Fruit fly (Drosophila melanogaster) whole organism, adult: Measurements from ENCODE around the gene Ufl1.
A peak's percentile ranks its signal among the peaks of the same experiment; 100 is the strongest.

Experiments used
- CG12768 ChIP-seq: fragments of 200-800 bp; sonication (Bioruptor generic); optimal IDR thresholded peaks from 2 replicates; lab custom pipeline; 2017; ENCODE audit warnings: missing biosample characterization, missing genetic modification characterization, mild to moderate bottlenecking, moderate library complexity, missing genetic modification reagents
- CG1620 ChIP-seq: fragments of 200-800 bp; sonication (Bioruptor generic); optimal IDR thresholded peaks from 2 replicates; lab custom pipeline; 2016; ENCODE audit warnings: missing biosample characterization, missing genetic modification characterization
- CG33017 ChIP-seq: fragments of 200-800 bp; sonication (Bioruptor generic); optimal IDR thresholded peaks from 2 replicates; lab custom pipeline; 2018; ENCODE audit warnings: missing biosample characterization, mild to moderate bottlenecking, missing genetic modification characterization, moderate library complexity
- CG5204 ChIP-seq: fragments of 200-800 bp; sonication (Bioruptor generic); optimal IDR thresholded peaks from 2 replicates; lab custom pipeline; 2016; ENCODE audit warnings: missing biosample characterization, missing genetic modification characterization
- Clk ChIP-seq: fragments of 200-800 bp; sonication (Bioruptor generic); optimal IDR thresholded peaks from 2 replicates; lab custom pipeline; 2017; ENCODE audit warnings: missing biosample characterization, missing genetic modification characterization
- Hr96 ChIP-seq: fragments of 200-800 bp; sonication (Bioruptor generic); optimal IDR thresholded peaks from 2 replicates; lab custom pipeline; 2016; ENCODE audit warnings: missing biosample characterization, missing genetic modification characterization
- bab1 ChIP-seq: fragments of 200-800 bp; sonication (Bioruptor generic); optimal IDR thresholded peaks from 3 replicates; lab custom pipeline; 2019; ENCODE audit warnings: missing biosample characterization, mild to moderate bottlenecking, missing genetic modification characterization, moderate library complexity
- cic ChIP-seq: fragments of 200-800 bp; sonication (Bioruptor generic); optimal IDR thresholded peaks from 2 replicates; lab custom pipeline; 2017; ENCODE audit warnings: missing biosample characterization, mild to moderate bottlenecking, missing genetic modification characterization, moderate library complexity
- kay ChIP-seq: fragments of 200-800 bp; sonication (Bioruptor generic); peaks from one replicate; lab custom pipeline; 2016; ENCODE audit warnings: missing biosample characterization, missing genetic modification characterization, borderline replicate concordance
- ovo ChIP-seq: fragments of 200-800 bp; sonication (Bioruptor generic); optimal IDR thresholded peaks from 2 replicates; lab custom pipeline; 2016; ENCODE audit warnings: missing biosample characterization, missing genetic modification characterization
- pad ChIP-seq: fragments of 200-800 bp; sonication (Bioruptor generic); optimal IDR thresholded peaks from 3 replicates; lab custom pipeline; 2017; ENCODE audit warnings: missing biosample characterization, missing genetic modification characterization, mild to moderate bottlenecking, moderate library complexity, missing genetic modification reagents
- tj ChIP-seq: fragments of 200-800 bp; sonication (Bioruptor generic); optimal IDR thresholded peaks from 3 replicates; lab custom pipeline; 2017; ENCODE audit warnings: missing biosample characterization, mild to moderate bottlenecking, missing genetic modification characterization, moderate library complexity

DNA sequence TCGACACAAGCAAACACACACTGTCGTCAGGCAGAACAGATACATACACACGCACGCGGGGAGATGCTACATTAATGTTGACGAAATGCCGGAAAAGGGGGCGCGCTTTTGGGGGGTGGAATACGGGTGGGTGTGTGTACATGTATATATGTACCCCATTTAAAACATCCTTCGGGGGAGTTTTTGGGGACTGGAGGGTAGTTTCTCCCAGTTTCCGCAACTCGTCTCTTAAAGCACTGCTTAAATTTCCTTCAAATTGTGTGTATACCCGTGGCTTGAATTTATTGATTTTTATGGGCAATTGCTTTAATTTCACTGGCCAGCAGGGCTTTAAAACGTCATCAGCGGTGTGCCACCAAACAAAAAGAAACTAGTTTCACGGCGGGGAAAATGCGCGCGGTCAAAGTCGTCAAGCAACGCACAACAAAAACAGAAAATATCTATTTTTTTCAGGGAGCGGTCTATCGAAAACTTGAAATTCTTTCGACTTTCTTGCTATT is 48.9 kb upstream of the Ufl1 start:
- TF ChIP-seq kay (no peak), CG5204 (no peak), cic (no peak), bab1 (GFP tag; lab: Kevin White, UChicago) (no peak), pad (GFP tag; lab: Kevin White, UChicago) (peak; percentile 37), CG1620 (GFP tag; lab: Kevin White, UChicago) (no peak), ovo (GFP tag; lab: Kevin White, UChicago) (no peak), Hr96 (no peak), Clk (no peak), CG33017 (tag; lab: Kevin White, UChicago) (no peak), tj (GFP tag; lab: Kevin White, UChicago) (no peak), CG12768 (GFP tag; lab: Kevin White, UChicago) (no peak)
